Worm (Caenorhabditis elegans) whole organism, midembryonic: ENCODE data around the gene tyr-1.

Experiments used
- T22C8.4 ChIP-seq: fragments of 200-800 bp; sonication (Bioruptor generic); IDR thresholded peaks from 2 replicates; pipeline ENCODE4 v1.3.6; 2022; ENCODE audit warnings: missing genetic modification characterization, missing compliant biosample characterization
- cog-1 ChIP-seq: sonication (generic microtip); optimal IDR thresholded peaks from 2 replicates; lab custom pipeline; 2016; ENCODE audit warnings: missing genetic modification characterization, missing compliant biosample characterization
- flt-1 ChIP-seq: fragments of 200-800 bp; sonication (Bioruptor generic); IDR thresholded peaks from 2 replicates; pipeline ENCODE4 v1.3.6; 2022; ENCODE audit warnings: missing genetic modification characterization, missing compliant biosample characterization
- klf-2 ChIP-seq: fragments of 200-800 bp; sonication (Bioruptor generic); conservative IDR thresholded peaks from 2 replicates; pipeline ENCODE4 v1.3.6; 2022; ENCODE audit warnings: missing genetic modification reagents, missing genetic modification characterization, missing compliant biosample characterization
- med-1 ChIP-seq: sonication (generic microtip); optimal IDR thresholded peaks from 2 replicates; lab custom pipeline; 2017; ENCODE audit warnings: missing genetic modification characterization, mild to moderate bottlenecking, missing compliant biosample characterization, antibody characterized with exemption, missing genetic modification reagents; ENCODE audit not compliant: insufficient read depth
- ref-1 ChIP-seq: fragments of 200-800 bp; sonication (Bioruptor generic); conservative IDR thresholded peaks from 2 replicates; pipeline ENCODE4 v1.3.6; 2022; ENCODE audit warnings: missing genetic modification reagents, missing genetic modification characterization, missing compliant biosample characterization
- tab-1 ChIP-seq: fragments of 200-800 bp; sonication (Bioruptor generic); IDR thresholded peaks from 2 replicates; pipeline ENCODE4 v1.3.6; 2022; ENCODE audit warnings: missing genetic modification characterization, missing compliant biosample characterization
- ztf-23 ChIP-seq: fragments of 200-800 bp; sonication (Bioruptor generic); IDR thresholded peaks from 2 replicates; pipeline ENCODE4 v1.3.6; 2022; ENCODE audit warnings: missing genetic modification reagents, missing genetic modification characterization, missing compliant biosample characterization
- ztf-29 ChIP-seq: fragments of 200-800 bp; sonication (Bioruptor generic); IDR thresholded peaks from 2 replicates; pipeline ENCODE4 v1.3.6; 2022; ENCODE audit warnings: missing genetic modification reagents, missing genetic modification characterization, missing compliant biosample characterization

tyr-1 gene

DNA sequence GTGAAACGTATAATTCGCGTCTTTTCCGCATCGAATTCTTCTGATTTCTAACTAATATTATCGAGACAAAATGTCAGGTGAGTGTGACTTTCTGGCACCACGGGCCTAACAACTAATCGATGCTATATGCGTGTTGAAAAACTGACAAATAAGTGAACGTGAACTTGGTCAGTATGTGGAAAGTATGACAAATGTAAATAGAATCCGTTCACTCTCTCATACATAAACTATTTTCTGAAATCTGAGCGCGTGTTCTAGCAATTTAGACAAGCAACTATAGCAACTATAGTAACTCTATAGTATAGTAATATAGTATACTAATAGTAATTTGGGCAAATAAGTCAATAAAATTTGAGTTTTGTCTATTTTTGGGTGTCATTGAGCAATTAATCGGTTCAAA lies 18.8 kb downstream of the tyr-1 start:
- no peak for TF ChIP-seq T22C8.4
- TF ChIP-seq med-1 (GFP tag; lab: Kevin White, UChicago): no peak
- TF ChIP-seq ref-1 (GFP tag; lab: Robert Waterston, UW): no peak
- no peak for TF ChIP-seq klf-2 (GFP tag; lab: Robert Waterston, UW)
- TF ChIP-seq ztf-23 (GFP tag; lab: Robert Waterston, UW): no peak
- no peak for TF ChIP-seq tab-1 (GFP tag; lab: Robert Waterston, UW)
- TF ChIP-seq flt-1 (GFP tag; lab: Robert Waterston, UW): no peak
- no peak for TF ChIP-seq cog-1 (tag; lab: Kevin White, UChicago)
- TF ChIP-seq ztf-29 (GFP tag; lab: Robert Waterston, UW): no peak

DNA sequence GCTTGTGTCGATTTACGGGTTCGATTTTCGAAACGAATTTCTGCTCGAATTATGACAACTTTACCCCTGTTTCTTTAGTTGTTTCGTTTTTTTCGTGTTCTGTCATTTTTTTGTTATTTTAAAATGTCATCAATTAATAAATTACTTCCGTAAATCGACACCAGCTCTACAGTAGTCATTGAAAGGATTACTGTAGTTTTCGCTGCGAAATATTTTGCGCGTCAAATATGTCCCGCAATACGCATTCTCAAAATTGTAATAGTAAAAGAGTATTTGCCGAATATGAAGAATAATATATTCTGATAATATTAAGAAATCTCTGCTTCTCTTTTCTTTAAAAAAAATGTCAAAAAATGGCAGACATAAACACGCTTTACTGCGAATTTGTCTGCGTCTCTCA lies 19.6 kb downstream of the tyr-1 start:
- TF ChIP-seq cog-1 (tag; lab: Kevin White, UChicago) (no peak), flt-1 (GFP tag; lab: Robert Waterston, UW) (no peak), T22C8.4 (no peak), ztf-23 (GFP tag; lab: Robert Waterston, UW) (no peak), tab-1 (GFP tag; lab: Robert Waterston, UW) (no peak), ref-1 (GFP tag; lab: Robert Waterston, UW) (no peak), klf-2 (GFP tag; lab: Robert Waterston, UW) (no peak), ztf-29 (GFP tag; lab: Robert Waterston, UW) (no peak), med-1 (GFP tag; lab: Kevin White, UChicago) (no peak)

DNA sequence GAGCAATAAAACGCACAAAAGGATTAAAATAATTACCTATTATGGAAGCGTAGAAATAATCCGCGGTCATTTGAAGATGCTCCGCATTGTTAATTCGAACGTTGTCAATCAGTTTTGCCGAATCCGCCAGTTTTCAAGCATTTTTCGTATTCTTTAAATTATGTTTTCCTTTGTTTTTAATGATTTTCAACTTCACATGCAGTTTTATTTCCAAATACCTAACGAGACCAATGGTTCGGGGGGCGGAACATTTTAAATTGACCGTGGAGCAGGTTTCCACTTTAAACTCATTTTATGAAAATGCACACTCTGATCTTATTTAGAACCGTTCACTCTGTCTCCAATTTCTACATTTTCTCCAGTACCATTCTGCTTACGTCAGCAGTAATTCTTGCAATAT lies 21.1 kb downstream of the tyr-1 start, which contains the start of gene ZK688.4:
Gene ZK688.4 (plus strand): TSS at position 301 of the 400 bp plus-strand sequence.
- TF ChIP-seq cog-1 (tag; lab: Kevin White, UChicago): no peak
- no peak for TF ChIP-seq med-1 (GFP tag; lab: Kevin White, UChicago)
- TF ChIP-seq ztf-23 (GFP tag; lab: Robert Waterston, UW): no peak

DNA sequence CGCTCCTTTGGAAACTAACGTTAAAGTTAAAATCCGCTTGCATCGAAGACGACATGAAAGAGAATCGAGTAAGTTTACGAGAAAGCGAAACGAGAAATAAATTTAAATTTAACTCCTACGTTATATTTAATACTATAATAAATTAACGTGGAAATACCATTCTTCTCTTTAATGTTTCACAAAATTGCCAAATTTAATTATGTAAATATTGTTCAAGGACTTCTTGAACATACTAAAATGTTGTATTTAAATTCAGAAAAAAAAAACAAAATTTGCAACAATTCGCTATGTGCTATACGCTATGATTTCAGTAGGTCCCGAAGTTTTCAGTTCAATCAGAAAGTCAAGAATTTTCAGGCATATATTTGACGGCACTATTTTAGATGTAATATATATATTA lies 23.3 kb downstream of the tyr-1 start, which contains the start of gene ZK688.10:
Gene ZK688.10 (minus strand): TSS at position 101 of the 400 bp plus-strand sequence.
- no peak for TF ChIP-seq T22C8.4
- TF ChIP-seq flt-1 (GFP tag; lab: Robert Waterston, UW): no peak
- no peak for TF ChIP-seq tab-1 (GFP tag; lab: Robert Waterston, UW)
- no peak for TF ChIP-seq klf-2 (GFP tag; lab: Robert Waterston, UW)
- TF ChIP-seq ztf-29 (GFP tag; lab: Robert Waterston, UW): no peak
- no peak for TF ChIP-seq ztf-23 (GFP tag; lab: Robert Waterston, UW)
- TF ChIP-seq med-1 (GFP tag; lab: Kevin White, UChicago): no peak
- TF ChIP-seq cog-1 (tag; lab: Kevin White, UChicago): no peak
- TF ChIP-seq ref-1 (GFP tag; lab: Robert Waterston, UW): no peak

DNA sequence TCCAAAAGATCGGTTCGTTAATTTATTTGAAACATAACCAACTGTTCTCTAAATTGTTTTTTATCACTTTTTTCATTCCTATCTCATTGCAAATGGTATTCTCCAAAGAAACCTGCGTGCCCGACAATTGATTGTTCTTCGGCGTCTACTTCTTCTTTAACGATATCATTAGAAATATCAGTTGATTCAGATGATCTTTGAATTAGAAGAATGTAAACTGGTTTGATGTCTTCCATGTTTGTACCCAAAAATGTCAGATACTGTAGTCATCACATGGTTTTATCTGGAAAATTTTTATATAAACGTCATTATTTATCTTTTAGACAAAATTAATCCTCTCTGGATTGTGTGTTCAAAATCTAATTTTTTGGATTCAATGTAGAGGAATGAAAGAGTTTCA lies 24.2 kb downstream of the tyr-1 start:
- TF ChIP-seq med-1 (GFP tag; lab: Kevin White, UChicago) (no peak), T22C8.4 (no peak), tab-1 (GFP tag; lab: Robert Waterston, UW) (no peak), ref-1 (GFP tag; lab: Robert Waterston, UW) (no peak), ztf-29 (GFP tag; lab: Robert Waterston, UW) (no peak)

DNA sequence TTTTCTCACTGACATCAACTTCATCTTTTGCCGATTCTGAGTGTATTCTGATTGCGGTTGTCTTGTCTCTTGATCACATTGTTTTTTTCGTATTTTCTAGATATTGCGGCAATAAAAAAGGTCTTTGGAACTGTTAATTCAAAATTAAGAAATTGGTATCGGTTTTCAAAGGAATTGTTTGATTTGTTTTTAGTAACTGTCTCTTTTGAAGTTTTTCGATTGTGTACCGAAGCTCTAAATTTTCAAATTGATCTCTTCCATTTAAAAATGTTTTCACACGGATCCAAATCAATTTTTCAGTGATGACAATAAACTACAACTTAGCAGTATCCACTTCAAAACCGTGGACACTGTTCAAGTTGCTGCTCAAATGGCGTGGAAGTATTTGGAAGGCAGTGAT lies 27.2 kb downstream of the tyr-1 start, which contains the start of gene best-24:
Gene best-24 (plus strand): TSS at position 301 of the 400 bp plus-strand sequence.
- TF ChIP-seq ref-1 (GFP tag; lab: Robert Waterston, UW) (no peak), klf-2 (GFP tag; lab: Robert Waterston, UW) (no peak), tab-1 (GFP tag; lab: Robert Waterston, UW) (no peak), ztf-29 (GFP tag; lab: Robert Waterston, UW) (no peak), cog-1 (tag; lab: Kevin White, UChicago) (no peak), med-1 (GFP tag; lab: Kevin White, UChicago) (no peak), flt-1 (GFP tag; lab: Robert Waterston, UW) (no peak), T22C8.4 (no peak), ztf-23 (GFP tag; lab: Robert Waterston, UW) (no peak)

DNA sequence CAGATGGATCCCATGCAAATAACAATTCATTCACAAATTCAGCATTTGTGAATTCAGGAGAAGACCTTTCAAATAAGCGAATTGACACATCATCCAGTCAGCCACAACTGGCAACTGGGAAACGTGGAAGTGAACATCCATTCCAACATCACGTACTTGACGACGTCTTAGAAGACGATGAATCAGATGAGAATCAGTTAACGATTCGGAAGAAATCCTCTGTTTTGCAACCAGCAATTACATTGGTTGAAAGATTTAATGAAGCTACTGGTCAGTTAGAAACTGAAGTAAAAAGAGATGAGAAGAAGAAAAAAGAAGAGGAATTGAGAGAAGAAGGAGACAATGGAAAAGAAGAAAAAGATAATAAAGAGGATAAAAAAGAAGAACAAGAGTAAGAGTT lies 29.8 kb downstream of the tyr-1 start:
- TF ChIP-seq tab-1 (GFP tag; lab: Robert Waterston, UW): no peak
- no peak for TF ChIP-seq cog-1 (tag; lab: Kevin White, UChicago)
- TF ChIP-seq ref-1 (GFP tag; lab: Robert Waterston, UW): no peak
- no peak for TF ChIP-seq med-1 (GFP tag; lab: Kevin White, UChicago)
- TF ChIP-seq flt-1 (GFP tag; lab: Robert Waterston, UW): no peak
- TF ChIP-seq ztf-29 (GFP tag; lab: Robert Waterston, UW): no peak
- no peak for TF ChIP-seq klf-2 (GFP tag; lab: Robert Waterston, UW)
- TF ChIP-seq T22C8.4: no peak
- TF ChIP-seq ztf-23 (GFP tag; lab: Robert Waterston, UW): no peak

DNA sequence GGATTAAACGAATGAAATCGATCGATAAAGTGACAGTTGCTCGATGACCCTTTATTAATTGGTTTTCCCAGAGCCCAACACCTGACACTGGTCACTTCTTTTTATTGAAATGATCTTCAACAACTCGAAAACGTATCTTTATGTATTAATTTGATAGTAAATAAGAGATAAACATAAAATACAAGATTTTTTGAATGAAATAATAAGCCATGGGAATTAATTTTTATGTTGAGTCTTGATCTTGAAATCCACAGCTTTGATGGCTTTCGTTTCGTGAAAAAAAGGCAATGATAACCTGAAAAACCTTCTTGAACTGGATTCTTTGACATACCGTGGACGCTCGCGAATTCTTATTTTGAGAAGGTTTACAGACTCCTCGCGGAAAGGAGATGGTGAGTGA lies 33.9 kb downstream of the tyr-1 start, which contains the start of gene pcp-5:
Gene pcp-5 (minus strand): TSS at position 101 of the 400 bp plus-strand sequence.
- TF ChIP-seq ref-1 (GFP tag; lab: Robert Waterston, UW) (no peak), klf-2 (GFP tag; lab: Robert Waterston, UW) (no peak), ztf-29 (GFP tag; lab: Robert Waterston, UW) (no peak), T22C8.4 (no peak), flt-1 (GFP tag; lab: Robert Waterston, UW) (no peak), ztf-23 (GFP tag; lab: Robert Waterston, UW) (no peak), cog-1 (tag; lab: Kevin White, UChicago) (no peak), tab-1 (GFP tag; lab: Robert Waterston, UW) (no peak), med-1 (GFP tag; lab: Kevin White, UChicago) (no peak)

DNA sequence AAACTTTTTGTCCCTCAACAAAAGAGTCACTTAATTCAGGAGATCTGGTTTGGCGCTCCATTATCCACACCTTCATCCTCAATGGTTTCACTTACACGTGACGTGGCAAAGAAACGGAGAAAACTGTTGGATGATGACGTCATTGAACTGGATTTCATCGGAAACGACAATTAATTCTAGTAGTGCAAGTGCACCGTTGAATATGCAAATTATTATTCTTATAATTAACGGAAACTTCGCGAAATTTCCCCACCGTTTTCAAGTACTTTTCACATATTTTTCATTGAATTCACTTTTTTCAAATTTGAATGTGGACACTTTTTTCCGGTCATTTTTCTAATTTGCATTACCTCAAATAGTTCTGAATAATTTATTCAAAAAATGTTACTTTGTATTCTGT lies 35.7 kb downstream of the tyr-1 start, which contains the start of gene ZK688.1:
Gene ZK688.1 (plus strand): TSS at position 301 of the 400 bp plus-strand sequence.
- no peak for TF ChIP-seq tab-1 (GFP tag; lab: Robert Waterston, UW)
- TF ChIP-seq cog-1 (tag; lab: Kevin White, UChicago): no peak
- TF ChIP-seq med-1 (GFP tag; lab: Kevin White, UChicago): no peak
- TF ChIP-seq klf-2 (GFP tag; lab: Robert Waterston, UW): no peak
- TF ChIP-seq ref-1 (GFP tag; lab: Robert Waterston, UW): no peak
- no peak for TF ChIP-seq ztf-23 (GFP tag; lab: Robert Waterston, UW)
- no peak for TF ChIP-seq flt-1 (GFP tag; lab: Robert Waterston, UW)
- TF ChIP-seq ztf-29 (GFP tag; lab: Robert Waterston, UW): no peak
- TF ChIP-seq T22C8.4: no peak
